Fruit fly (Drosophila melanogaster) whole organism, prepupa: Measurements from ENCODE around the gene Qsox2.

Experiments used
- CG10631 ChIP-seq: fragments of 200-800 bp; sonication (Bioruptor generic); optimal IDR thresholded peaks from 2 replicates; lab custom pipeline; 2016; ENCODE audit warnings: missing biosample characterization, missing genetic modification characterization
- CG10669 ChIP-seq: fragments of 200-800 bp; sonication (Bioruptor generic); optimal IDR thresholded peaks from 3 replicates; lab custom pipeline; 2018; ENCODE audit warnings: missing biosample characterization, mild to moderate bottlenecking, missing genetic modification characterization, moderate library complexity
- CG11294 ChIP-seq: fragments of 200-800 bp; sonication (Bioruptor generic); IDR thresholded peaks from 2 replicates; pipeline ENCODE4 v1.3.6; 2022; ENCODE audit warnings: missing biosample characterization, missing genetic modification characterization
- CG11762 ChIP-seq: fragments of 200-800 bp; sonication (Bioruptor generic); optimal IDR thresholded peaks from 3 replicates; lab custom pipeline; 2016; ENCODE audit warnings: missing biosample characterization, missing genetic modification characterization; ENCODE audit not compliant: insufficient read depth
- CG11902 ChIP-seq: fragments of 200-800 bp; sonication (Bioruptor generic); optimal IDR thresholded peaks from 3 replicates; lab custom pipeline; 2016; ENCODE audit warnings: missing biosample characterization, missing genetic modification characterization
- CG3032 ChIP-seq: fragments of 200-800 bp; optimal IDR thresholded peaks from 2 replicates; lab custom pipeline; 2019; ENCODE audit warnings: missing biosample characterization, mild to moderate bottlenecking, missing genetic modification characterization, moderate library complexity
- CG31627 ChIP-seq: fragments of 200-800 bp; sonication (Bioruptor generic); optimal IDR thresholded peaks from 3 replicates; lab custom pipeline; 2016; ENCODE audit warnings: missing biosample characterization, missing genetic modification characterization
- CG32006 ChIP-seq: fragments of 200-800 bp; sonication (Bioruptor generic); optimal IDR thresholded peaks from 3 replicates; lab custom pipeline; 2017; ENCODE audit warnings: missing biosample characterization, mild to moderate bottlenecking, missing genetic modification characterization
- CG3919 ChIP-seq: fragments of 200-800 bp; sonication (Bioruptor generic); optimal IDR thresholded peaks from 3 replicates; lab custom pipeline; 2016; ENCODE audit warnings: missing biosample characterization, missing genetic modification characterization
- CG4318 ChIP-seq: fragments of 200-800 bp; sonication (Bioruptor generic); optimal IDR thresholded peaks from 3 replicates; lab custom pipeline; 2017; ENCODE audit warnings: missing biosample characterization, mild to moderate bottlenecking, missing genetic modification characterization
- CG6792 ChIP-seq: fragments of 200-800 bp; sonication (Bioruptor generic); optimal IDR thresholded peaks from 3 replicates; lab custom pipeline; 2016; ENCODE audit warnings: missing biosample characterization, missing genetic modification characterization
- CG6854 ChIP-seq: fragments of 200-800 bp; sonication (Bioruptor generic); optimal IDR thresholded peaks from 2 replicates; lab custom pipeline; 2017; ENCODE audit warnings: missing biosample characterization, mild to moderate bottlenecking, missing genetic modification characterization
- CG7368 ChIP-seq: fragments of 200-800 bp; sonication (Bioruptor generic); optimal IDR thresholded peaks from 3 replicates; lab custom pipeline; 2016; ENCODE audit warnings: missing biosample characterization, missing genetic modification characterization
- CG8119 ChIP-seq: fragments of 200-800 bp; sonication (Bioruptor generic); IDR thresholded peaks from 3 replicates; pipeline ENCODE4 v1.3.6; 2022; ENCODE audit warnings: missing biosample characterization, missing genetic modification characterization
- CG8632 ChIP-seq: fragments of 200-800 bp; sonication (Bioruptor generic); optimal IDR thresholded peaks from 3 replicates; lab custom pipeline; 2016; ENCODE audit warnings: missing biosample characterization, missing genetic modification characterization
- CG9139 ChIP-seq: fragments of 200-800 bp; sonication (Bioruptor generic); optimal IDR thresholded peaks from 3 replicates; lab custom pipeline; 2017; ENCODE audit warnings: missing biosample characterization, mild to moderate bottlenecking, missing genetic modification characterization
- Eip78C ChIP-seq: fragments of 200-800 bp; sonication (Bioruptor generic); peaks from one replicate; lab custom pipeline; 2016; ENCODE audit warnings: missing biosample characterization, missing genetic modification characterization
- Eip93F ChIP-seq: fragments of 200-800 bp; sonication (Bioruptor generic); optimal IDR thresholded peaks from 2 replicates; lab custom pipeline; 2016; ENCODE audit warnings: missing biosample characterization, mild to moderate bottlenecking, missing genetic modification characterization
- Ets96B ChIP-seq: fragments of 200-800 bp; optimal IDR thresholded peaks from 2 replicates; lab custom pipeline; 2019; ENCODE audit warnings: missing biosample characterization, mild to moderate bottlenecking, missing genetic modification characterization, moderate library complexity
- Hr38 ChIP-seq: sonication (Bioruptor generic); optimal IDR thresholded peaks from 2 replicates; lab custom pipeline; 2016; ENCODE audit warnings: missing biosample characterization, missing genetic modification characterization
- Hr39 ChIP-seq: fragments of 200-800 bp; sonication (Bioruptor generic); optimal IDR thresholded peaks from 2 replicates; lab custom pipeline; 2016; ENCODE audit warnings: missing biosample characterization, missing genetic modification characterization
- Lpt ChIP-seq: fragments of 200-800 bp; sonication (Bioruptor generic); optimal IDR thresholded peaks from 3 replicates; lab custom pipeline; 2016; ENCODE audit warnings: missing biosample characterization, missing genetic modification characterization
- Met ChIP-seq: fragments of 200-800 bp; sonication (Bioruptor generic); optimal IDR thresholded peaks from 3 replicates; lab custom pipeline; 2016; ENCODE audit warnings: missing biosample characterization, missing genetic modification characterization
- OdsH ChIP-seq: fragments of 200-800 bp; sonication (Bioruptor generic); optimal IDR thresholded peaks from 3 replicates; lab custom pipeline; 2016; ENCODE audit warnings: missing biosample characterization, missing genetic modification characterization
- Sox14 ChIP-seq: fragments of 200-800 bp; sonication (Bioruptor generic); optimal IDR thresholded peaks from 3 replicates; lab custom pipeline; 2016; ENCODE audit warnings: missing biosample characterization, missing genetic modification characterization
- Sox15 ChIP-seq: fragments of 200-800 bp; sonication (Bioruptor generic); optimal IDR thresholded peaks from 3 replicates; lab custom pipeline; 2016; ENCODE audit warnings: missing biosample characterization, missing genetic modification characterization
- achi ChIP-seq: fragments of 200-800 bp; sonication (Bioruptor generic); optimal IDR thresholded peaks from 3 replicates; lab custom pipeline; 2016; ENCODE audit warnings: missing biosample characterization, missing genetic modification characterization
- cyc ChIP-seq: fragments of 200-800 bp; sonication (Bioruptor generic); optimal IDR thresholded peaks from 3 replicates; lab custom pipeline; 2016; ENCODE audit warnings: missing biosample characterization, missing genetic modification characterization
- dsx ChIP-seq: fragments of 200-800 bp; optimal IDR thresholded peaks from 3 replicates; lab custom pipeline; 2019; ENCODE audit warnings: missing biosample characterization, mild to moderate bottlenecking, missing genetic modification characterization, moderate library complexity; ENCODE audit not compliant: poor library complexity, severe bottlenecking
- esn ChIP-seq: fragments of 200-800 bp; sonication (Bioruptor generic); optimal IDR thresholded peaks from 2 replicates; lab custom pipeline; 2016; ENCODE audit warnings: missing biosample characterization, mild to moderate bottlenecking, missing genetic modification characterization, moderate library complexity
- fkh ChIP-seq: fragments of 200-800 bp; sonication (Bioruptor generic); optimal IDR thresholded peaks from 3 replicates; lab custom pipeline; 2017; ENCODE audit warnings: missing biosample characterization, mild to moderate bottlenecking, missing genetic modification characterization, moderate library complexity
- pdm3 ChIP-seq: fragments of 200-800 bp; sonication (Bioruptor generic); optimal IDR thresholded peaks from 3 replicates; lab custom pipeline; 2016; ENCODE audit warnings: missing biosample characterization, missing genetic modification characterization
- salr ChIP-seq, 2 experiments: fragments of 200-800 bp; sonication (Bioruptor generic); optimal IDR thresholded peaks; 3 replicates each; lab custom pipeline; 2016 to 2018; ENCODE audit warnings: missing biosample characterization in 2 of 2, missing genetic modification characterization in 2 of 2, mild to moderate bottlenecking in 1 of 2
- ss ChIP-seq, 2 experiments: fragments of 200-800 bp; sonication (Bioruptor generic); optimal IDR thresholded peaks; 2 replicates in 1 of 2; 3 replicates in 1 of 2; lab custom pipeline; 2017 to 2018; ENCODE audit warnings: mild to moderate bottlenecking in 2 of 2, missing biosample characterization in 2 of 2, missing genetic modification characterization in 2 of 2, moderate library complexity in 1 of 2
- svp ChIP-seq: fragments of 200-800 bp; sonication (Bioruptor generic); peaks from one replicate; lab custom pipeline; 2016; ENCODE audit warnings: missing biosample characterization, missing genetic modification characterization
- vri ChIP-seq: fragments of 200-800 bp; sonication (Bioruptor generic); optimal IDR thresholded peaks from 3 replicates; lab custom pipeline; 2016; ENCODE audit warnings: missing biosample characterization, mild to moderate bottlenecking, missing genetic modification characterization

Gene Qsox2

DNA sequence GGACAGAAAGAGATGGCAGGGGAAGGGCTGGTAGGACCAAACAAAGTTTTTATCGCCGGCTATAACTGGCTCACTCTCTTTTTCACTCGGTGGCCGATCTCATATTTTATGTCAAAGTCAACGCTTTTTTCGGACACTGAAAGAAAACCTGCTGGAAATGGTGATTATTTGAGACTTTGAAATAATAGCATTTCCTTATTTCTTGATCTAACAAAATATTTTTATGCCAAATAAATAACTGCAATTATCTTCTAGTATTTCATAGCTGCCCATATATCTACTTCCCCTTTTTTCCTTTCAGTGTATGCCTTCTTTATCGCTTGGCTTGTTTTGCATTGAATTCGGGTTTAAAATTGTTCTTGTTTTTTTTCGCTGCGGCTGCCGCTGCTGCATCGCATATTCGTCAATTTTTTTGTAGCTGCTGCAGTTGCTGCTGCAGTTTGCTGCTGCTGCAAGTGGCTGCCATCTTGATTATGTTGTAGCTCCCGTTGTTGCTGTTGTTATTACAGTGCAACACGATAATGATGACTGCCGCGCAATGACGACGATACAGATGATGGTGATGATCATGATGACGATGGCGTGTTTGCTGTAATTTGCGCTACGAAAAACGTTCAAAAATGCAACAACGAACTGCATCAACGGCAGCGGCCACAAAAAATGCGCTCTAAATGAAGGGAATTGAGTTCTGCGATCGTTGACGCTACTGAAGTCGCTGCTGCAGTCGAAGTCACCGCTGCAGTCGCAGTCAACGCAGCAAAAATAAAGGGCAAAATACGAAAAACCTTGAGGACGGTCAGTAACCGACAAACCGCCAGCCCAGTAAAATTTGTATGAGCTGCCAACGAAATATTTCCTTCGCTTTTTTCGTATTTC lies 23.8 kb downstream of the Qsox2 start (continued):
- TF ChIP-seq CG8632 (GFP tag; lab: Kevin White, UChicago) = peak; percentile 93
- TF ChIP-seq CG9139 (GFP tag; lab: Kevin White, UChicago) = peak; percentile 96
- TF ChIP-seq CG6854 (GFP tag; lab: Kevin White, UChicago) = no peak
- peak; percentile 90 for TF ChIP-seq svp
- TF ChIP-seq vri (GFP tag; lab: Kevin White, UChicago) = peak; percentile 66
- TF ChIP-seq CG6792 = peak; percentile 84
- peak; percentile 70 for TF ChIP-seq Lpt (GFP tag; lab: Kevin White, UChicago)
- TF ChIP-seq esn = peak; percentile 84
- TF ChIP-seq CG7368 (GFP tag; lab: Kevin White, UChicago) = peak; percentile 90
- no peak for TF ChIP-seq fkh
- TF ChIP-seq CG32006 (GFP tag; lab: Kevin White, UChicago) = peak; percentile 89
- peak; percentile 84 for TF ChIP-seq Met (GFP tag; lab: Kevin White, UChicago)
- TF ChIP-seq ss (GFP tag; optimal IDR thresholded peaks at IDR 0.05; lab: Kevin White, UChicago) = peak; percentile 96 to 97
- peak; percentile 89 for TF ChIP-seq Sox14 (GFP tag; lab: Kevin White, UChicago)
- TF ChIP-seq CG8119 (GFP tag; lab: Robert Waterston, UW) = peak; percentile 85
- peak; percentile 87 for TF ChIP-seq Hr39
- TF ChIP-seq achi (GFP tag; lab: Kevin White, UChicago) = peak; percentile 93
- TF ChIP-seq Sox15 (GFP tag; lab: Kevin White, UChicago) = peak; percentile 86
- TF ChIP-seq CG11294 (GFP tag; lab: Robert Waterston, UW) = peak; percentile 75
- TF ChIP-seq dsx = peak; percentile 97
- TF ChIP-seq Hr38 (GFP tag; lab: Kevin White, UChicago) = no peak

DNA sequence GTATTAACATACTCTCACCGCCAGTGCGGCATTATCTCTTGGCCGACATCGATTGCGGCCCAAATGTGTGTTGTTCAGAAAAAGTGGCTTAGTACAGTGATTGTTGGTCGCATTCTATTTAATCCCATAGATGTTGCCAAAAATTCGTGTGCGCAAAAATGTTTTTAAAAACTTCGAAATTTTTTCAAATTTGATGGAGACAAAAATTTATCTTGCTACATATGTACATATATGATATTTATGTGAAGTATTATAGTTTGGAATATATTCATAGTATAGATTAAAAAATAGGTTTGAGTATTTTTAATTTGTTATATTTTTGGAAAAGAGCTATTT lies 24.4 kb downstream of the Qsox2 start:
- TF ChIP-seq CG11762 (GFP tag; lab: Kevin White, UChicago) (peak; percentile 35), CG3919 (GFP tag; lab: Kevin White, UChicago) (no peak), Ets96B (tag; lab: Kevin White, UChicago) (peak; percentile 3), fkh (no peak), cyc (GFP tag; lab: Kevin White, UChicago) (peak; percentile 10), CG10669 (GFP tag; lab: Kevin White, UChicago) (peak; percentile 7), Eip93F (GFP tag; lab: Kevin White, UChicago) (no peak), svp (peak; percentile 44), salr (GFP tag; optimal IDR thresholded peaks at IDR 0.05; lab: Kevin White, UChicago) (peak in 1 of 2 experiments; percentile 39), Met (GFP tag; lab: Kevin White, UChicago) (peak; percentile 7), CG3032 (peak; percentile 19), OdsH (GFP tag; lab: Kevin White, UChicago) (no peak), pdm3 (GFP tag; lab: Kevin White, UChicago) (peak; percentile 16), CG32006 (GFP tag; lab: Kevin White, UChicago) (peak; percentile 3), CG4318 (GFP tag; lab: Kevin White, UChicago) (no peak), CG11902 (GFP tag; lab: Kevin White, UChicago) (peak; percentile 21), CG10631 (GFP tag; lab: Kevin White, UChicago) (peak; percentile 46), esn (peak; percentile 22), ss (GFP tag; optimal IDR thresholded peaks at IDR 0.05; lab: Kevin White, UChicago) (no peak), Sox15 (GFP tag; lab: Kevin White, UChicago) (peak; percentile 3), Eip78C (GFP tag; lab: Kevin White, UChicago) (peak; percentile 57), Hr38 (GFP tag; lab: Kevin White, UChicago) (no peak), CG31627 (GFP tag; lab: Kevin White, UChicago) (peak; percentile 11), CG9139 (GFP tag; lab: Kevin White, UChicago) (no peak), CG6792 (peak; percentile 6)
